Worm (Caenorhabditis elegans): ENCODE measurements around the gene H05C05.2.

DNA sequence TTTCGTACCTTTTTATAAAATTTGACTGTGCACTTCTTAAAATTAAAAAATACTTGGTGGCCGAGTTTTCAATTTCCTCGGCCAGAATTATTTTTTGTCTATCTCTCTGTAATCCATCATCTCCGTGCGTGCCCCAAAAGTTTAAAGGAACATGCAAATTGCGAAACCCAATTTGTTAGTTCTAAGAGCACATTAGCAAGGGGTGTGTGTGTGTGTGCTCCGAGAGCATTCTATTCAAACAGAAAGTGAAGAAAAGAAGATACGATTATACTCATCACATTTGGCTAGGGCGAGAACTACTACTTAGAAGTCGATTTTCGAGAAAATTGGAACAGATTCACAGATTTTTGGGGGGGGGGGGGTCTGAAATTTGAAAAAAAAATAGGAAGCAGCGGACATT, 51.4 kb downstream of the H05C05.2 start:
- no peak for TF ChIP-seq ceh-39 (tag; optimal IDR thresholded peaks at IDR 0.05)
- TF ChIP-seq tbx-8 (GFP tag; optimal IDR thresholded peaks at IDR 0.05) = no peak
- TF ChIP-seq ztf-11 (tag; optimal IDR thresholded peaks at IDR 0.05) = no peak
- TF ChIP-seq blmp-1 (tag; optimal IDR thresholded peaks at IDR 0.05) = no peak
- no peak for TF ChIP-seq snpc-4 (tag; optimal IDR thresholded peaks at IDR 0.05)
- TF ChIP-seq nhr-237 (tag; optimal IDR thresholded peaks at IDR 0.05) = no peak
- no peak for TF ChIP-seq mep-1 (tag; optimal IDR thresholded peaks at IDR 0.05)
